Fruit fly (Drosophila melanogaster) whole organism, adult: ENCODE measurements around the gene ND-39.

Experiments
- CG11617 ChIP-seq: fragments of 200-800 bp; sonication (Bioruptor generic); optimal IDR thresholded peaks from 2 replicates; lab custom pipeline; 2017; ENCODE audit warnings: mild to moderate bottlenecking, missing biosample characterization, missing genetic modification reagents, missing genetic modification characterization
- CG12768 ChIP-seq: fragments of 200-800 bp; sonication (Bioruptor generic); optimal IDR thresholded peaks from 2 replicates; lab custom pipeline; 2017; ENCODE audit warnings: missing biosample characterization, missing genetic modification characterization, mild to moderate bottlenecking, moderate library complexity, missing genetic modification reagents
- CG14711 ChIP-seq: fragments of 200-800 bp; sonication (Bioruptor generic); optimal IDR thresholded peaks from 2 replicates; lab custom pipeline; 2018; ENCODE audit warnings: missing biosample characterization, mild to moderate bottlenecking, missing genetic modification characterization, moderate library complexity
- CG1620 ChIP-seq: fragments of 200-800 bp; sonication (Bioruptor generic); optimal IDR thresholded peaks from 2 replicates; lab custom pipeline; 2016; ENCODE audit warnings: missing biosample characterization, missing genetic modification characterization
- CG33017 ChIP-seq: fragments of 200-800 bp; sonication (Bioruptor generic); optimal IDR thresholded peaks from 2 replicates; lab custom pipeline; 2018; ENCODE audit warnings: missing biosample characterization, mild to moderate bottlenecking, missing genetic modification characterization, moderate library complexity
- CG5204 ChIP-seq: fragments of 200-800 bp; sonication (Bioruptor generic); optimal IDR thresholded peaks from 2 replicates; lab custom pipeline; 2016; ENCODE audit warnings: missing biosample characterization, missing genetic modification characterization
- CG7045 ChIP-seq: fragments of 200-800 bp; sonication (Bioruptor generic); optimal IDR thresholded peaks from 2 replicates; lab custom pipeline; 2017; ENCODE audit warnings: missing biosample characterization, mild to moderate bottlenecking, missing genetic modification characterization
- CG7101 ChIP-seq: fragments of 200-800 bp; sonication (Bioruptor generic); optimal IDR thresholded peaks from 2 replicates; lab custom pipeline; 2018; ENCODE audit warnings: missing biosample characterization, mild to moderate bottlenecking, missing genetic modification characterization, moderate library complexity
- Clk ChIP-seq: fragments of 200-800 bp; sonication (Bioruptor generic); optimal IDR thresholded peaks from 2 replicates; lab custom pipeline; 2017; ENCODE audit warnings: missing biosample characterization, missing genetic modification characterization
- Crg-1 ChIP-seq: fragments of 200-800 bp; sonication (Bioruptor generic); optimal IDR thresholded peaks from 2 replicates; lab custom pipeline; 2016; ENCODE audit warnings: missing biosample characterization, missing genetic modification characterization
- Hr96 ChIP-seq: fragments of 200-800 bp; sonication (Bioruptor generic); optimal IDR thresholded peaks from 2 replicates; lab custom pipeline; 2016; ENCODE audit warnings: missing biosample characterization, missing genetic modification characterization
- Mnt ChIP-seq: fragments of 200-800 bp; sonication (Bioruptor generic); optimal IDR thresholded peaks from 2 replicates; lab custom pipeline; 2016; ENCODE audit warnings: missing biosample characterization, mild to moderate bottlenecking, missing genetic modification characterization
- bab1 ChIP-seq: fragments of 200-800 bp; sonication (Bioruptor generic); optimal IDR thresholded peaks from 3 replicates; lab custom pipeline; 2019; ENCODE audit warnings: missing biosample characterization, mild to moderate bottlenecking, missing genetic modification characterization, moderate library complexity
- cic ChIP-seq: fragments of 200-800 bp; sonication (Bioruptor generic); optimal IDR thresholded peaks from 2 replicates; lab custom pipeline; 2017; ENCODE audit warnings: missing biosample characterization, mild to moderate bottlenecking, missing genetic modification characterization, moderate library complexity
- cnc ChIP-seq, 2 experiments: fragments of >200 bp; optimal IDR thresholded peaks; 2 replicates each; lab custom pipeline; 2017
- kay ChIP-seq: fragments of 200-800 bp; sonication (Bioruptor generic); peaks from one replicate; lab custom pipeline; 2016; ENCODE audit warnings: missing biosample characterization, missing genetic modification characterization, borderline replicate concordance
- ovo ChIP-seq: fragments of 200-800 bp; sonication (Bioruptor generic); optimal IDR thresholded peaks from 2 replicates; lab custom pipeline; 2016; ENCODE audit warnings: missing biosample characterization, missing genetic modification characterization
- pad ChIP-seq: fragments of 200-800 bp; sonication (Bioruptor generic); optimal IDR thresholded peaks from 3 replicates; lab custom pipeline; 2017; ENCODE audit warnings: missing biosample characterization, missing genetic modification characterization, mild to moderate bottlenecking, moderate library complexity, missing genetic modification reagents
- tj ChIP-seq: fragments of 200-800 bp; sonication (Bioruptor generic); optimal IDR thresholded peaks from 3 replicates; lab custom pipeline; 2017; ENCODE audit warnings: missing biosample characterization, mild to moderate bottlenecking, missing genetic modification characterization, moderate library complexity
- toe ChIP-seq: fragments of 200-800 bp; sonication (Bioruptor generic); optimal IDR thresholded peaks from 2 replicates; lab custom pipeline; 2016; ENCODE audit warnings: missing biosample characterization, missing genetic modification characterization

The ND-39 gene

DNA sequence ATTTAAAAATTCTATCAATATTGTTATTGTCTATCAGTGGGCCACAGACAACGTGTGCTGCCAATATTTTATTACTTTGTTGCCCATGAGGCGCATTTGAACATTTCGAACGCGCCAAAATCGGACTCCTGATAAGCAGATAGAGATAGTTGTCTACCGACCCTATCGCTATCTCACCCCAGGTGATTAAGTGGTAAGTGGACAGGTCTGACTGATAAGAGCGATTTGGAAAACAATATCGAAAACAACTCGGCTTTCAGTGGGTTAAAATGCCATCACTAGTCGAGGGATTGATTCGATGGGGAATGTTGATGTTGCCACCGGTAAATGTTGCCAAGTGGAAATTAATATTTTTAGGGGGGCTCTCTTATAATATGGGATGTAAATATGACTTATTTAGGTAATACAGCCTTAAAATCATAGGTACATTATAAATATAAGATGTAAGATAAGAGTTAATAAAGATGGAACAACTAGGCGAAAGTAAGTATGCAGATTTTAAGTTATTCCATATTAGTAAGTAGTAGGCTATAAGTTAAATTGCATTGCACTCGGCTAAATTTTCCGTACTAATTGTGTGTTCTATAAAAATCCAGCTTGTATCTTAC lies at the start of gene ND-39:
TSS of gene ND-39 (plus strand) at position 558 of the 608 bp plus-strand sequence.
- TF ChIP-seq cnc (optimal IDR thresholded peaks at IDR 0.05; lab: Kevin White, UChicago) (no peak), Clk (GFP tag; lab: Kevin White, UChicago) (no peak), CG7101 (tag; lab: Kevin White, UChicago) (no peak), bab1 (GFP tag; lab: Kevin White, UChicago) (no peak), pad (no peak), Hr96 (GFP tag; lab: Kevin White, UChicago) (no peak)

DNA sequence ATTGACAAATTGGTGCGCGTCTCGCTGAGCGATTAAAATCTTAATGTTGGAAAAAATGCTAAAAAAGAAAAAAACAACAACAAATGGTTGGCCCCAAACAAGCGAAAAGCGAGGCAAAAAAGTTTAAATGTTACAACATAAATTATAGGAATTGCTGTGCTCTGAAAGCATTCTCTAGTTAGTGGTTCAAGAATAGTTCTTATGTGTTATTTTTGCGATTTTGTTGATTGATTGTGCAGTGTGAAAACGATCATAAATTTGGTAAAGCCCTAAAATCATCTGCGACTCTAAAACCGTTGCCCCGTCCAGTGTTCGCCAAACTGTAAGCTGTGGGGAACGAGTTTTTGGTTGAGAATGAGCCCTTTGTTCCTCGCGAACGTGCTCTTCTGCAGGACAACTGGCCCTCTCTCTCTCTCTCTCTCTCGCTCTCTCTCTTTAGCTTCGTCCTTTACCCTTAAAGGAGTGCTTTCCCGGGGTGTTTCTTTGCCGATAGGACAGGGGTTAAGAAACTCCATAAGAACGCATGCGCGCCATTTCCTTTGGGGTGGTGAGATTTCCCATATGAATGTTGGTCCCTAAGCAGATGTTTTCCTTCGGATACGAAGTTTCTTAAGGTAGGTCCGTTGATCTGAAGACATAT lies 49.1 kb upstream of the ND-39 start:
- TF ChIP-seq cic (GFP tag; lab: Kevin White, UChicago), result no peak

DNA sequence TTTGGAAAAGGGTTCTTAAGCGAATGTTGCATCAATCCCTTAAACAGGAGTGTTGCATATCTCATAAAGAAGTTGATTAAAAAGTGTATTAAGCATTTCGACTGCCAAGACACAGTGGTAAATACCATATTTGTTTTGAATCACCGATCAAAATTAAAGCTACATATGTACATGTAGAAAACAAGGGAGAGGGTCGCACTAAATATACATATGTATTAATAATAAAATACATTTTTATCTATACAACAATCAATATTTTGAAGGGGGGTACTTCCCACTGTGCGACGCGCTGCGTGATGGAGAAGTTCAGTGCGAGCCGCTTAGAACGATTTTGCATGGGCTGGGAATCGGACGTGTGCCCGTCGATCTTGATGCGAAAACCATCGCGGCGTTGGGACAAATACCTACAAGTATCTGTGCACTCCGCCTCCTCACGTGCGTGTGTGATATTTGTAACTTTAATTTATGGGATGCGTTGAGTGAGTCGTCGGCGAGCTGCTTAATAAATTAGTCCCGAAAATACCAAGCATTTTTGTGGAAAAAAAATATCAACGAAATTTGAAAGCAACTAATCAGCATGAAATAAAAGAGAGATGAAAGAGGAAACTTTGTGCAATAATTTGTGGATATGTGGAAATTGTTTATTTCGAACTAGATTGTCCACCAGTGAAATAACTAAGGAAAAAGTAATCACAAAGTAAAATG lies 46.9 kb upstream of the ND-39 start:
- TF ChIP-seq bab1 (GFP tag; lab: Kevin White, UChicago), result peak; percentile 68
- peak; percentile 85 for TF ChIP-seq CG14711
- peak; percentile 9 for TF ChIP-seq cic (GFP tag; lab: Kevin White, UChicago)
- TF ChIP-seq CG33017 (tag; lab: Kevin White, UChicago), result peak; percentile 89
- TF ChIP-seq CG5204 (GFP tag; lab: Kevin White, UChicago), result peak; percentile 32
- peak; percentile 3 for TF ChIP-seq Crg-1 (GFP tag; lab: Kevin White, UChicago)
- TF ChIP-seq pad, result peak; percentile 41
- TF ChIP-seq CG11617 (GFP tag; lab: Kevin White, UChicago), result peak; percentile 88
- no peak for TF ChIP-seq ovo
- no peak for TF ChIP-seq cnc (optimal IDR thresholded peaks at IDR 0.05; lab: Kevin White, UChicago)
- TF ChIP-seq Hr96 (GFP tag; lab: Kevin White, UChicago), result peak; percentile 61
- peak; percentile 76 for TF ChIP-seq CG7045 (GFP tag; lab: Kevin White, UChicago)
- peak; percentile 18 for TF ChIP-seq CG1620 (GFP tag; lab: Kevin White, UChicago)
- TF ChIP-seq tj (GFP tag; lab: Kevin White, UChicago), result peak; percentile 41
- TF ChIP-seq toe (GFP tag; lab: Kevin White, UChicago), result peak; percentile 8
- peak; percentile 90 for TF ChIP-seq CG7101 (tag; lab: Kevin White, UChicago)
- peak; percentile 49 for TF ChIP-seq Clk (GFP tag; lab: Kevin White, UChicago)
- TF ChIP-seq kay, result peak; percentile 86
- peak; percentile 57 for TF ChIP-seq Mnt (GFP tag; lab: Kevin White, UChicago)
- TF ChIP-seq CG12768, result peak; percentile 91

- TF ChIP-seq CG7045 (GFP tag; lab: Kevin White, UChicago) (no peak), cic (GFP tag; lab: Kevin White, UChicago) (peak; percentile 36), Crg-1 (GFP tag; lab: Kevin White, UChicago) (no peak), CG11617 (GFP tag; lab: Kevin White, UChicago) (no peak), Clk (GFP tag; lab: Kevin White, UChicago) (no peak), Mnt (GFP tag; lab: Kevin White, UChicago) (peak; percentile 34), pad (no peak), CG33017 (tag; lab: Kevin White, UChicago) (no peak), CG7101 (tag; lab: Kevin White, UChicago) (no peak), CG12768 (no peak), cnc (optimal IDR thresholded peaks at IDR 0.05; lab: Kevin White, UChicago) (no peak), bab1 (GFP tag; lab: Kevin White, UChicago) (no peak)
Observed at dm6 chr3L:20446030-20446429, 45.9 kb upstream of the ND-39 start.

- TF ChIP-seq cic (GFP tag; lab: Kevin White, UChicago) (no peak), CG7045 (GFP tag; lab: Kevin White, UChicago) (no peak), Clk (GFP tag; lab: Kevin White, UChicago) (no peak), CG11617 (GFP tag; lab: Kevin White, UChicago) (no peak), CG12768 (no peak), Mnt (GFP tag; lab: Kevin White, UChicago) (no peak), ovo (no peak), Crg-1 (GFP tag; lab: Kevin White, UChicago) (no peak), tj (GFP tag; lab: Kevin White, UChicago) (no peak), kay (no peak), CG5204 (GFP tag; lab: Kevin White, UChicago) (no peak)
Observed at dm6 chr3L:20447337-20447736, 44.5 kb upstream of the ND-39 start.

- TF ChIP-seq CG7101 (tag; lab: Kevin White, UChicago) (peak; percentile 35), CG11617 (GFP tag; lab: Kevin White, UChicago) (peak; percentile 4), CG12768 (peak; percentile 4), Mnt (GFP tag; lab: Kevin White, UChicago) (no peak), CG14711 (peak; percentile 17), tj (GFP tag; lab: Kevin White, UChicago) (no peak)
Observed at dm6 chr3L:20447957-20448356, 43.9 kb upstream of the ND-39 start.
